Worm (Caenorhabditis elegans): Measurements from ENCODE around the gene epac-1.
A peak's percentile ranks its signal among the peaks of the same experiment; 100 is the strongest.
"Not testable (repeated sequence)": the region's sequence is repeated elsewhere in the genome, so short reads cannot be mapped to it uniquely, and the experiment has no call there.

The epac-1 gene

ce11 chrIII:10218587-10218986 lies 29.6 kb downstream of the epac-1 start, which contains the start of the genes rde-4 and cox-14:
TSS of gene rde-4 (minus strand) at chrIII:10218646.
TSS of gene cox-14 (plus strand) at chrIII:10218942.
- TF ChIP-seq nfya-1 (tag; optimal IDR thresholded peaks at IDR 0.05) = peak; percentile 77
- TF ChIP-seq ceh-31 (tag; optimal IDR thresholded peaks at IDR 0.05) = peak; percentile 31
- TF ChIP-seq syd-9 (tag; optimal IDR thresholded peaks at IDR 0.05) = no peak
- TF ChIP-seq ttx-3 (tag; optimal IDR thresholded peaks at IDR 0.05) = no peak
- peak; percentile 37 for TF ChIP-seq unc-42 (tag; optimal IDR thresholded peaks at IDR 0.05)
- TF ChIP-seq elt-2 (tag; optimal IDR thresholded peaks at IDR 0.05) = peak; percentile 5

DNA sequence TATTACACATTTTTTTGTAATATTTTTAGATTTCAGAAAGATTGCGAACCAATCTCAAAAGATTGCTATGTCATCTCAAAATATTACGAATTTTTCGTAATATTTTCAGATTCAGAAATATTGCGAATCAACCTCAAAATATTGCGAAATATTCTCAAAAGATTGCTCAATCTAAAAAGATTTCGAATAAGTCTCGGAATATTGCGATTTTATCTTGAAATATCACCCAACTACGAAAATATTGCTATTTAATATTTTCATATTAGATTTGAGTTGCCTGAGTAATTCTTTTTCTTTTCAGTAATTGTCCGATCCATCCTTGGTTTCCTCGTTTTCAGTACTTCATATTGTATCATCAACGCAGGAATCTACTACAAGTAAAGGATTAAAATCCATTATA lies 32.8 kb downstream of the epac-1 start, which contains the start of gene Y70G10A.4:
TSS of gene Y70G10A.4 (plus strand) at position 301 of the 400 bp plus-strand sequence.
- TF ChIP-seq ets-4 (tag; optimal IDR thresholded peaks at IDR 0.05); dmd-4 (tag; optimal IDR thresholded peaks at IDR 0.05; ENCODE audit: borderline replicate concordance); ceh-22 (tag; optimal IDR thresholded peaks at IDR 0.05): not testable (repeated sequence)

ce11 chrIII:10231641-10232040 lies 42.6 kb downstream of the epac-1 start:
- TF ChIP-seq npax-4 (tag; optimal IDR thresholded peaks at IDR 0.05) = no peak
- TF ChIP-seq rnt-1 (tag; optimal IDR thresholded peaks at IDR 0.05) = no peak
- TF ChIP-seq fax-1 (tag; optimal IDR thresholded peaks at IDR 0.05) = no peak
- TF ChIP-seq pha-4 (tag; optimal IDR thresholded peaks at IDR 0.05) = no peak
- no peak for TF ChIP-seq lim-6 (tag; optimal IDR thresholded peaks at IDR 0.05)
- no peak for TF ChIP-seq ref-2 (tag; optimal IDR thresholded peaks at IDR 0.05)
- no peak for TF ChIP-seq C38D4.7 (GFP tag; optimal IDR thresholded peaks at IDR 0.05)
- no peak for TF ChIP-seq eyg-1 (tag; optimal IDR thresholded peaks at IDR 0.05)

ce11 chrIII:10233979-10234378 lies 45.0 kb downstream of the epac-1 start, which contains the start of gene paml-1:
TSS of gene paml-1 (minus strand) at chrIII:10234079.
- no peak for TF ChIP-seq pat-9 (tag; optimal IDR thresholded peaks at IDR 0.05)
- TF ChIP-seq T23F11.4 (GFP tag; optimal IDR thresholded peaks at IDR 0.05) = no peak
- no peak for TF ChIP-seq ceh-6 (GFP tag; optimal IDR thresholded peaks at IDR 0.05)
- TF ChIP-seq pax-1 (tag; optimal IDR thresholded peaks at IDR 0.05) = no peak
- no peak for TF ChIP-seq lim-6 (tag; optimal IDR thresholded peaks at IDR 0.05)
- no peak for TF ChIP-seq unc-42 (tag; optimal IDR thresholded peaks at IDR 0.05)
- no peak for TF ChIP-seq ceh-31 (tag; optimal IDR thresholded peaks at IDR 0.05)
- no peak for TF ChIP-seq ahr-1 (tag; optimal IDR thresholded peaks at IDR 0.05)
- no peak for TF ChIP-seq unc-3 (GFP tag; conservative IDR thresholded peaks at IDR 0.05)
- TF ChIP-seq unc-3 (tag; optimal IDR thresholded peaks at IDR 0.05) = no peak

DNA sequence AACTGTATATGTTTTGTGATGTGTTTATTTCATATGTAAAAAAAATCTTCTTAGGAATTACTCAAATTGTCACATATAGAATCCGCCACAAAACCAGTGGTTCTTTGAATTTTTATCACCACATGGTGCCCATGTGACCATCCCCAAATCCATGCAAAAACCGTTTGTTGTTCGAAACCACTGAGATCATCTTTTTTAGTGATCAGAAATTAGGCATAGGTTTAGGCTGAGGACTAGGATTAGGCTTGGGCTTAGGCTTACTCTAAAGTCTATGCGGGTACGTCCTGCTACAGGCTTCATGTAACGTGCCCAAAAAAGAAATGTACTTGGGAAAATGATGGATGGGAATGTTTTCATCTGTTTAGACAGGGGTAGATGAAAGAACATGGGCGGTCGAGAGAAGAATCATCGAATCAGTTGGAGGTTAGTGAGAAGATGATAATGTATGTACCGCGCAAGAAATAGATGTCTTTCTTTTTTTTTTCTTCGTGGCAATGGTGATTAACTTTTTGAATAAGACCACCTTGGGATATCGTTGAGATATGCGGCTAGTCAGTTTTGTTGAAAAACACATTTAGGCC lies 47.4 kb downstream of the epac-1 start:
- no peak for TF ChIP-seq Y22D7AL.16 (tag; optimal IDR thresholded peaks at IDR 0.05)
- no peak for TF ChIP-seq rnt-1 (tag; optimal IDR thresholded peaks at IDR 0.05)
- no peak for TF ChIP-seq pha-4 (tag; optimal IDR thresholded peaks at IDR 0.05)
- TF ChIP-seq elt-2 (tag; optimal IDR thresholded peaks at IDR 0.05) = no peak
- no peak for TF ChIP-seq che-1 (tag; optimal IDR thresholded peaks at IDR 0.05)
- TF ChIP-seq ceh-19 (GFP tag; optimal IDR thresholded peaks at IDR 0.05) = no peak
- TF ChIP-seq tbx-7 (tag; optimal IDR thresholded peaks at IDR 0.05) = no peak
- no peak for TF ChIP-seq hlh-6 (tag; optimal IDR thresholded peaks at IDR 0.05)
- no peak for TF ChIP-seq gmeb-2 (tag; optimal IDR thresholded peaks at IDR 0.05)
- no peak for TF ChIP-seq fkh-6 (tag; optimal IDR thresholded peaks at IDR 0.05)
- no peak for TF ChIP-seq pha-2 (tag; optimal IDR thresholded peaks at IDR 0.05)
- no peak for TF ChIP-seq mec-3 (tag; optimal IDR thresholded peaks at IDR 0.05; ENCODE audit: borderline replicate concordance)

Measured in whole organism, late embryonic.